Fruit fly (Drosophila melanogaster) whole organism, prepupa: ENCODE results near the gene Arl2.

Source experiments
- CG11762 ChIP-seq: fragments of 200-800 bp; sonication (Bioruptor generic); optimal IDR thresholded peaks from 3 replicates; lab custom pipeline; 2016; ENCODE audit warnings: missing biosample characterization, missing genetic modification characterization; ENCODE audit not compliant: insufficient read depth
- Lpt ChIP-seq: fragments of 200-800 bp; sonication (Bioruptor generic); optimal IDR thresholded peaks from 3 replicates; lab custom pipeline; 2016; ENCODE audit warnings: missing biosample characterization, missing genetic modification characterization
- Met ChIP-seq: fragments of 200-800 bp; sonication (Bioruptor generic); optimal IDR thresholded peaks from 3 replicates; lab custom pipeline; 2016; ENCODE audit warnings: missing biosample characterization, missing genetic modification characterization
- Sox15 ChIP-seq: fragments of 200-800 bp; sonication (Bioruptor generic); optimal IDR thresholded peaks from 3 replicates; lab custom pipeline; 2016; ENCODE audit warnings: missing biosample characterization, missing genetic modification characterization
- dac ChIP-seq: fragments of 200-800 bp; sonication (Bioruptor generic); optimal IDR thresholded peaks from 2 replicates; lab custom pipeline; 2017; ENCODE audit warnings: missing biosample characterization, mild to moderate bottlenecking, missing genetic modification characterization
- dsx ChIP-seq: fragments of 200-800 bp; optimal IDR thresholded peaks from 3 replicates; lab custom pipeline; 2019; ENCODE audit warnings: missing biosample characterization, mild to moderate bottlenecking, missing genetic modification characterization, moderate library complexity; ENCODE audit not compliant: poor library complexity, severe bottlenecking
- lz ChIP-seq: fragments of 200-800 bp; sonication (Bioruptor generic); optimal IDR thresholded peaks from 3 replicates; lab custom pipeline; 2016; ENCODE audit warnings: missing biosample characterization, missing genetic modification characterization
- net ChIP-seq: fragments of 200-800 bp; sonication (Bioruptor generic); optimal IDR thresholded peaks from 3 replicates; lab custom pipeline; 2016; ENCODE audit warnings: missing biosample characterization, missing genetic modification characterization
- spab ChIP-seq: fragments of 200-800 bp; sonication (Bioruptor generic); optimal IDR thresholded peaks from 2 replicates; lab custom pipeline; 2017; ENCODE audit warnings: missing biosample characterization, mild to moderate bottlenecking, missing genetic modification characterization, missing genetic modification reagents

DNA sequence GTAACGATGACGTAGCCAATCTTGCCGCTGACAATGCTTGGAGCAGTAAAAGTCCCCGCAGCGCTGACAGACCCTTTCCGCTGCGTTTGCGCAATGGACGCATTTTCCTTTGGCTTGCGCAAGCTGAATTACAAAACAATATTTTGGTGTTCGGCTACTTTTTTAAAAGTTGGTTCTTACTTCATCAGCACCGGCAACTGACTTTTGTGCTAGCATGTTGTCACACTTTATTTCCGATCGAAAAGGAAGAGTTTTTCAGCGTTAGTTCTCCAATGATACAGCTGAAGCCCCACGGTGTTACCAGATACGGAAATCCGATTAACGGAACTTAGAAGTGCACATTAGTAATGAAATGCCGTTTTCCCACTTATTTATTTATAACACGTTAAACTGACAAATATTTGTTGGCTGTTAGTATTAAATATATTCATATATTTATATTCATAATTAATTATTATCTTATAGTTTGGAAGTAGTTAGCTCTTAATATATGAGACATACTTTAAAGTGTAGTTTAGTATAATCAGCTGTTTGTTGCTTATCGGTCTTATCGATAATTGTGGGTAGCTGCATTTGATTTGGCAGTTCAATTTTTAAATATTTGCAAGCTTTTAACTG lies 21.5 kb downstream of the Arl2 start, which contains the start of the genes Veneno and CG7963:
- TF ChIP-seq net (GFP tag; lab: Kevin White, UChicago), result no peak
- no peak for TF ChIP-seq dac (GFP tag; lab: Kevin White, UChicago)
- no peak for TF ChIP-seq spab (GFP tag; lab: Kevin White, UChicago)
- no peak for TF ChIP-seq CG11762 (GFP tag; lab: Kevin White, UChicago)
- TF ChIP-seq dsx (GFP tag; lab: Kevin White, UChicago), result no peak
- TF ChIP-seq Met, result no peak
- TF ChIP-seq lz, result no peak
- TF ChIP-seq Lpt, result no peak
- no peak for TF ChIP-seq Sox15 (GFP tag; lab: Kevin White, UChicago)
